Fruit fly (Drosophila melanogaster): ENCODE results near the gene Ror.

Gene Ror

DNA sequence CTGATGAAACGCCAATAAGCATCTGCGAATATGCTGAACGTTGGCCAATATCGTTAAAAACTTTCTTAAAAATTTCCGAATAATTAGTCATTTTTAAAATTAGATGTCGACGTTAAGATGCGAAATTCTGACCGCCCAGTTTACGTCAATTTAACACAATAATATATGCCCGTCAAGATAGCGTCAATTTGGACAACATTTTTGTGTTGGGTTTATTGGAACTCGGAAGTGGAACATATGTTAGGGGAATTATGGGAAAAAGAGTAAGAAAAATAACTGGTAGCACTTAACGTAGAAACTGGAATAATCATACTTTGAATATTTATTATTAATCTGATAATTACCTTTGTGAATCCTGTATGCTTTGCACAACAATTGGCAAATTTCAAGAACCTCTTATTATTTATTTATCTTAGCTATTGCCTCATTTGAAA lies 4.1 kb downstream of the Ror start, which contains the start of gene CG5676:
Gene CG5676, minus strand, starts transcription at position 167 of the 434 bp plus-strand sequence.
- TF ChIP-seq Hr39 (GFP tag; optimal IDR thresholded peaks at IDR 0.05) (no peak), Gug (GFP tag; IDR thresholded peaks at IDR 0.05) (no peak), ss (GFP tag; optimal IDR thresholded peaks at IDR 0.05) (no peak), CG16779 (tag; optimal IDR thresholded peaks at IDR 0.05) (no peak), Ets96B (tag; optimal IDR thresholded peaks at IDR 0.05) (no peak), Eip93F (GFP tag; optimal IDR thresholded peaks at IDR 0.05) (no peak), cyc (GFP tag; optimal IDR thresholded peaks at IDR 0.05) (no peak), CG8319 (GFP tag; optimal IDR thresholded peaks at IDR 0.05) (no peak), vri (GFP tag; optimal IDR thresholded peaks at IDR 0.05) (no peak), Ets21C (GFP tag; optimal IDR thresholded peaks at IDR 0.05) (no peak)

dm6 chr2L:10259960-10260749 lies 8.5 kb downstream of the Ror start:
- TF ChIP-seq Eip78C (GFP tag) = peak; percentile 83
- TF ChIP-seq CG6276 (GFP tag; optimal IDR thresholded peaks at IDR 0.05) = no peak
- no peak for TF ChIP-seq fd85E (GFP tag; optimal IDR thresholded peaks at IDR 0.05)

DNA sequence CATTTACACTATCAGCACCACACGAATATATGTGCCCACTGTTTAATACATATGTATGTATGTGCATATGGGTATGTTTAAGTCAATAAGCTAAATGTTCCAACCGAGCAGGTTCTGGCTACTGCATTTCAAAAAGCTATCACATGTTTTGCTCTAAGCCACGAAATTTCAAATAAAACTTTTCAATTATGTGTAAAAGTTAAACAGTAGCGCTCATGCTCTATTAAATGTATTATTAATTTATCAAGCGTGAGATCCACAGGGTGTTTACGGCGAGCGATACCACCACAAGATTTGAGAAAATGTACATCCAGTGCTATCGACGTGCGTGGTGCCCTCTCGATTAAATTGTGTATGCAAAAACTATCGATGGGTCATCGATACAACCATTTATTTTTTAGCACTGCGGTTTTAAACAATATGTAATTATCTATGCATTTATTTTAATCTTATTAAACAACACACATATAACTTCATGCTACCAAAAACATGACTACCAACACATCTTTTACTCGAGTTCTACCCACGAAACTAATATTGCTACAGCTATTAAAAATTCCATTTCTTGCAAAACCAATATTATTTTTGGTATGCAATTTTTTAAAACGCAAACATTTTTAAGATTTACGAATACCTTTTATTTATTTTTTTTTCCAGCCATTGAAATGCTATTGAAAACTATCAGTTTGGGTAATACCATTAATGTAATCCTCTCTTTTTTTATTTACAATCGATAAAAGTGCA lies 9.3 kb downstream of the Ror start, which contains the start of gene Pten:
Gene Pten, minus strand, starts transcription at position 300 of the 744 bp plus-strand sequence.
- no peak for TF ChIP-seq CG10669 (GFP tag; optimal IDR thresholded peaks at IDR 0.05)
- peak; percentile 72 for TF ChIP-seq CG15336 (GFP tag; IDR thresholded peaks at IDR 0.05)
- TF ChIP-seq Hr4 (GFP tag; optimal IDR thresholded peaks at IDR 0.05) = peak; percentile 80
- TF ChIP-seq salr (GFP tag; optimal IDR thresholded peaks at IDR 0.05) = no peak
- no peak for TF ChIP-seq Gug (GFP tag; IDR thresholded peaks at IDR 0.05)
- no peak for TF ChIP-seq vri (GFP tag; optimal IDR thresholded peaks at IDR 0.05)
- peak; percentile 62 for TF ChIP-seq OdsH (GFP tag; optimal IDR thresholded peaks at IDR 0.05)
- TF ChIP-seq Met (GFP tag; optimal IDR thresholded peaks at IDR 0.05) = peak; percentile 71
- TF ChIP-seq Eip75B (GFP tag; optimal IDR thresholded peaks at IDR 0.05) = peak; percentile 66
- peak; percentile 89 for TF ChIP-seq Eip78C (GFP tag)
- TF ChIP-seq CG4318 (GFP tag; optimal IDR thresholded peaks at IDR 0.05) = no peak
- TF ChIP-seq Lpt (GFP tag; optimal IDR thresholded peaks at IDR 0.05) = no peak
- TF ChIP-seq Ets96B (tag; optimal IDR thresholded peaks at IDR 0.05) = peak; percentile 55
- TF ChIP-seq cyc (GFP tag; optimal IDR thresholded peaks at IDR 0.05) = peak; percentile 52
- no peak for TF ChIP-seq Hr39 (GFP tag; optimal IDR thresholded peaks at IDR 0.05)
- TF ChIP-seq CG11294 (GFP tag; IDR thresholded peaks at IDR 0.05) = no peak
- TF ChIP-seq Sox15 (GFP tag; optimal IDR thresholded peaks at IDR 0.05) = peak; percentile 11
- peak; percentile 68 for TF ChIP-seq topi (GFP tag; optimal IDR thresholded peaks at IDR 0.05)
- peak; percentile 55 for TF ChIP-seq Sox14 (GFP tag; optimal IDR thresholded peaks at IDR 0.05)
- no peak for TF ChIP-seq CG9139 (GFP tag; optimal IDR thresholded peaks at IDR 0.05)
- TF ChIP-seq esn (GFP tag; optimal IDR thresholded peaks at IDR 0.05) = peak; percentile 67
- peak; percentile 33 for TF ChIP-seq CG11902 (GFP tag; optimal IDR thresholded peaks at IDR 0.05)
- peak; percentile 86 for TF ChIP-seq fkh (GFP tag; optimal IDR thresholded peaks at IDR 0.05)
- TF ChIP-seq CG34406 (GFP tag; optimal IDR thresholded peaks at IDR 0.05) = no peak
- no peak for TF ChIP-seq dac (GFP tag; optimal IDR thresholded peaks at IDR 0.05)
- peak; percentile 42 for TF ChIP-seq Ets21C (GFP tag; optimal IDR thresholded peaks at IDR 0.05)
- TF ChIP-seq CG6792 (GFP tag; optimal IDR thresholded peaks at IDR 0.05) = peak; percentile 16
- peak; percentile 56 for TF ChIP-seq CG31627 (GFP tag; optimal IDR thresholded peaks at IDR 0.05)
- no peak for TF ChIP-seq CG10631 (GFP tag; optimal IDR thresholded peaks at IDR 0.05)
- TF ChIP-seq Hr38 (GFP tag; optimal IDR thresholded peaks at IDR 0.05) = no peak
- no peak for TF ChIP-seq Smox (GFP tag; optimal IDR thresholded peaks at IDR 0.05)
- TF ChIP-seq CG3032 (tag; optimal IDR thresholded peaks at IDR 0.05) = peak; percentile 61
- no peak for TF ChIP-seq pdm3 (GFP tag; optimal IDR thresholded peaks at IDR 0.05)
- TF ChIP-seq CG8632 (GFP tag; optimal IDR thresholded peaks at IDR 0.05) = peak; percentile 37
- peak; percentile 69 for TF ChIP-seq lz (GFP tag; optimal IDR thresholded peaks at IDR 0.05)
- TF ChIP-seq CG8119 (GFP tag; IDR thresholded peaks at IDR 0.05) = no peak
- peak; percentile 48 for TF ChIP-seq CG8319 (GFP tag; optimal IDR thresholded peaks at IDR 0.05)
- no peak for TF ChIP-seq CG3919 (GFP tag; optimal IDR thresholded peaks at IDR 0.05)
- no peak for TF ChIP-seq Sox102F (GFP tag; optimal IDR thresholded peaks at IDR 0.05)
- TF ChIP-seq svp (GFP tag) = no peak

Measured in whole organism, prepupa.